Fruit fly (Drosophila melanogaster) whole organism, embryonic: Measurements from ENCODE around the gene CG31637.

Experiments
- Atf6 ChIP-seq: fragments of 200-800 bp; sonication (Bioruptor generic); IDR thresholded peaks from 2 replicates; pipeline ENCODE4 v1.3.6; 2022; ENCODE audit warnings: missing biosample characterization, missing genetic modification characterization
- B-H2 ChIP-seq: fragments of 200-800 bp; sonication (Bioruptor generic); optimal IDR thresholded peaks from 2 replicates; lab custom pipeline; 2018; ENCODE audit warnings: missing biosample characterization, mild to moderate bottlenecking, missing genetic modification characterization
- BtbVII ChIP-seq: fragments of 200-800 bp; sonication (Bioruptor generic); optimal IDR thresholded peaks from 3 replicates; lab custom pipeline; 2017; ENCODE audit warnings: missing biosample characterization, mild to moderate bottlenecking, missing genetic modification characterization
- CG10366 ChIP-seq: fragments of 200-800 bp; sonication (Bioruptor generic); IDR thresholded peaks from 2 replicates; pipeline ENCODE4 v1.3.6; 2022; ENCODE audit warnings: missing biosample characterization, missing genetic modification characterization
- CG10565 ChIP-seq: fragments of 200-800 bp; sonication (Bioruptor generic); optimal IDR thresholded peaks from 3 replicates; lab custom pipeline; 2016; ENCODE audit warnings: missing biosample characterization, mild to moderate bottlenecking, missing genetic modification characterization
- CG12104 ChIP-seq: fragments of 200-800 bp; sonication (Bioruptor generic); optimal IDR thresholded peaks from 3 replicates; lab custom pipeline; 2016; ENCODE audit warnings: missing biosample characterization, missing genetic modification characterization
- CG15269 ChIP-seq: fragments of 200-800 bp; sonication (Bioruptor generic); optimal IDR thresholded peaks from 2 replicates; lab custom pipeline; 2018; ENCODE audit warnings: missing biosample characterization, mild to moderate bottlenecking, missing genetic modification characterization, moderate library complexity
- CG16779 ChIP-seq: fragments of 200-800 bp; sonication (Bioruptor generic); IDR thresholded peaks from 2 replicates; pipeline ENCODE4 v1.3.6; 2022; ENCODE audit warnings: missing biosample characterization, missing genetic modification characterization
- CG17612 ChIP-seq: fragments of 200-800 bp; sonication (Bioruptor generic); IDR thresholded peaks from 2 replicates; pipeline ENCODE4 v1.3.6; 2022; ENCODE audit warnings: missing biosample characterization, missing genetic modification characterization
- CG2678 ChIP-seq: fragments of 200-800 bp; sonication (Bioruptor generic); optimal IDR thresholded peaks from 3 replicates; lab custom pipeline; 2019; ENCODE audit warnings: missing biosample characterization, mild to moderate bottlenecking, missing genetic modification characterization, moderate library complexity
- CG2712 ChIP-seq: fragments of 200-800 bp; optimal IDR thresholded peaks from 3 replicates; lab custom pipeline; 2019; ENCODE audit warnings: missing biosample characterization, mild to moderate bottlenecking, missing genetic modification characterization, moderate library complexity
- CG30403 ChIP-seq: fragments of 200-800 bp; sonication (Bioruptor generic); optimal IDR thresholded peaks from 3 replicates; lab custom pipeline; 2016; ENCODE audit warnings: missing biosample characterization, missing genetic modification characterization
- CG34422 ChIP-seq: fragments of 200-800 bp; sonication (Bioruptor generic); IDR thresholded peaks from 3 replicates; pipeline ENCODE4 v1.3.6; 2022; ENCODE audit warnings: missing biosample characterization, missing genetic modification characterization
- CG3995 ChIP-seq: fragments of 200-800 bp; sonication (Bioruptor generic); optimal IDR thresholded peaks from 3 replicates; lab custom pipeline; 2016; ENCODE audit warnings: missing biosample characterization, missing genetic modification characterization
- CG6272 ChIP-seq: fragments of 200-800 bp; sonication (Bioruptor generic); IDR thresholded peaks from 2 replicates; pipeline ENCODE4 v1.3.6; 2022; ENCODE audit warnings: missing biosample characterization, missing genetic modification characterization
- CG7271 ChIP-seq: fragments of 200-800 bp; sonication (Bioruptor generic); optimal IDR thresholded peaks from 2 replicates; lab custom pipeline; 2018; ENCODE audit warnings: missing biosample characterization, mild to moderate bottlenecking, missing genetic modification characterization, moderate library complexity
- D19A ChIP-seq: fragments of 200-800 bp; optimal IDR thresholded peaks from 3 replicates; lab custom pipeline; 2019; ENCODE audit warnings: missing biosample characterization, mild to moderate bottlenecking, missing genetic modification characterization, moderate library complexity
- Dref ChIP-seq: fragments of 200-800 bp; sonication (Bioruptor generic); IDR thresholded peaks from 2 replicates; pipeline ENCODE4 v1.3.6; 2022; ENCODE audit warnings: missing biosample characterization, missing genetic modification characterization
- E2f1 ChIP-seq: fragments of 200-800 bp; sonication (Bioruptor generic); IDR thresholded peaks from 2 replicates; pipeline ENCODE4 v1.3.6; 2022; ENCODE audit warnings: missing biosample characterization, missing genetic modification characterization
- E2f2 ChIP-seq: fragments of 200-800 bp; sonication (Bioruptor generic); IDR thresholded peaks from 2 replicates; pipeline ENCODE4 v1.3.6; 2022; ENCODE audit warnings: missing biosample characterization, missing genetic modification characterization
- Opbp ChIP-seq: fragments of 200-800 bp; sonication (Bioruptor generic); IDR thresholded peaks from 3 replicates; pipeline ENCODE4 v1.3.6; 2022; ENCODE audit warnings: missing biosample characterization, missing genetic modification characterization; ENCODE audit not compliant: partially characterized antibody
- Ptx1 ChIP-seq: fragments of 200-800 bp; sonication (Bioruptor generic); IDR thresholded peaks from 2 replicates; pipeline ENCODE4 v1.3.6; 2022; ENCODE audit warnings: missing biosample characterization, missing genetic modification characterization
- Rfx ChIP-seq: fragments of 200-800 bp; sonication (Bioruptor generic); IDR thresholded peaks from 2 replicates; pipeline ENCODE4 v1.3.6; 2022; ENCODE audit warnings: missing biosample characterization, missing genetic modification characterization
- Sin3A ChIP-seq: fragments of >200 bp; optimal IDR thresholded peaks from 2 replicates; lab custom pipeline; 2018
- Usf ChIP-seq: fragments of 200-800 bp; sonication (Bioruptor generic); optimal IDR thresholded peaks from 2 replicates; lab custom pipeline; 2017; ENCODE audit warnings: missing genotype, missing biosample characterization, missing genetic modification characterization
- caup ChIP-seq: fragments of 200-800 bp; sonication (Bioruptor generic); optimal IDR thresholded peaks from 3 replicates; lab custom pipeline; 2017; ENCODE audit warnings: missing biosample characterization, mild to moderate bottlenecking, missing genetic modification characterization, moderate library complexity; ENCODE audit not compliant: severe bottlenecking
- crc ChIP-seq: fragments of 200-800 bp; sonication (Bioruptor generic); optimal IDR thresholded peaks from 2 replicates; lab custom pipeline; 2016; ENCODE audit warnings: missing biosample characterization, missing genetic modification characterization
- crol ChIP-seq: fragments of 200-800 bp; sonication (Bioruptor generic); IDR thresholded peaks from 2 replicates; pipeline ENCODE4 v1.3.6; 2022; ENCODE audit warnings: missing biosample characterization, missing genetic modification characterization
- dmrt99B ChIP-seq: fragments of 200-800 bp; sonication (Bioruptor generic); optimal IDR thresholded peaks from 2 replicates; lab custom pipeline; 2018; ENCODE audit warnings: missing biosample characterization, mild to moderate bottlenecking, missing genetic modification characterization, moderate library complexity
- emc ChIP-seq: fragments of 200-800 bp; sonication (Bioruptor generic); optimal IDR thresholded peaks from 2 replicates; lab custom pipeline; 2016; ENCODE audit warnings: missing biosample characterization, missing genetic modification characterization
- ems ChIP-seq: fragments of 200-800 bp; sonication (Bioruptor generic); optimal IDR thresholded peaks from 3 replicates; lab custom pipeline; 2016; ENCODE audit warnings: missing biosample characterization, missing genetic modification characterization
- ftz-f1 ChIP-seq: fragments of 200-800 bp; sonication (Bioruptor generic); optimal IDR thresholded peaks from 2 replicates; lab custom pipeline; 2016; ENCODE audit warnings: missing biosample characterization, missing genetic modification characterization
- fu2 ChIP-seq: fragments of 200-800 bp; sonication (Bioruptor generic); optimal IDR thresholded peaks from 2 replicates; lab custom pipeline; 2016; ENCODE audit warnings: missing biosample characterization, missing genetic modification characterization
- grn ChIP-seq: fragments of 200-800 bp; sonication (Bioruptor generic); optimal IDR thresholded peaks from 3 replicates; lab custom pipeline; 2017; ENCODE audit warnings: missing biosample characterization, missing genetic modification characterization
- gsb-n ChIP-seq: fragments of 200-800 bp; sonication (Bioruptor generic); optimal IDR thresholded peaks from 3 replicates; lab custom pipeline; 2018; ENCODE audit warnings: missing biosample characterization, mild to moderate bottlenecking, missing genetic modification characterization
- jing ChIP-seq: fragments of 200-800 bp; sonication (Bioruptor generic); optimal IDR thresholded peaks from 2 replicates; lab custom pipeline; 2018; ENCODE audit warnings: missing biosample characterization, mild to moderate bottlenecking, missing genetic modification characterization
- lmd ChIP-seq: fragments of 200-800 bp; sonication (Bioruptor generic); IDR thresholded peaks from 2 replicates; pipeline ENCODE4 v1.3.6; 2022; ENCODE audit warnings: missing biosample characterization, missing genetic modification characterization
- lola ChIP-seq, 3 experiments: fragments of >200 bp in 2 of 3; fragments of 200-800 bp in 1 of 3; sonication (Bioruptor generic) in 1 of 3; optimal IDR thresholded peaks; 2 replicates each; lab custom pipeline; 2017 to 2019; ENCODE audit warnings: missing biosample characterization in 3 of 3, missing genetic modification characterization in 3 of 3, mild to moderate bottlenecking in 1 of 3, moderate library complexity in 1 of 3
- lov ChIP-seq, 2 experiments: fragments of 200-800 bp in 1 of 2; fragments of >200 bp in 1 of 2; sonication (Bioruptor generic) in 1 of 2; IDR thresholded peaks in 1 of 2; optimal IDR thresholded peaks in 1 of 2; 2 replicates in 1 of 2; 3 replicates in 1 of 2; pipeline versions ENCODE4 v1.3.6 to Lab custom; 2017 to 2022; ENCODE audit warnings: missing biosample characterization in 1 of 2, missing genetic modification characterization in 1 of 2
- oc ChIP-seq: fragments of 200-800 bp; sonication (Bioruptor generic); optimal IDR thresholded peaks from 2 replicates; lab custom pipeline; 2018; ENCODE audit warnings: missing biosample characterization, mild to moderate bottlenecking, missing genetic modification characterization, moderate library complexity
- prd ChIP-seq, 3 experiments: fragments of >200 bp in 2 of 3; fragments of 200-800 bp in 1 of 3; sonication (Bioruptor generic) in 1 of 3; optimal IDR thresholded peaks in 2 of 3; IDR thresholded peaks in 1 of 3; 2 replicates in 2 of 3; 3 replicates in 1 of 3; pipeline versions ENCODE4 v1.3.6 to Lab custom; 2017 to 2022; ENCODE audit warnings: missing biosample characterization in 1 of 3, missing genetic modification characterization in 1 of 3
- repo ChIP-seq: fragments of 200-800 bp; sonication (Bioruptor generic); optimal IDR thresholded peaks from 2 replicates; lab custom pipeline; 2016; ENCODE audit warnings: missing biosample characterization, missing genetic modification characterization
- sisA ChIP-seq: fragments of 200-800 bp; sonication (Bioruptor generic); IDR thresholded peaks from 2 replicates; pipeline ENCODE4 v1.3.6; 2022; ENCODE audit warnings: missing biosample characterization, missing genetic modification characterization
- slp2 ChIP-seq: fragments of 200-800 bp; sonication (Bioruptor generic); optimal IDR thresholded peaks from 2 replicates; lab custom pipeline; 2016; ENCODE audit warnings: missing biosample characterization, missing genetic modification characterization
- sna ChIP-seq: fragments of 200-800 bp; sonication (Bioruptor generic); IDR thresholded peaks from 2 replicates; pipeline ENCODE4 v1.3.6; 2022; ENCODE audit warnings: missing biosample characterization, missing genetic modification characterization; ENCODE audit not compliant: partially characterized antibody
- stc ChIP-seq: fragments of 200-800 bp; sonication (Bioruptor generic); IDR thresholded peaks from 2 replicates; pipeline ENCODE4 v1.3.6; 2022; ENCODE audit warnings: missing biosample characterization, missing genetic modification characterization
- zf30C ChIP-seq: fragments of 200-800 bp; sonication (Bioruptor generic); optimal IDR thresholded peaks from 3 replicates; lab custom pipeline; 2018; ENCODE audit warnings: missing biosample characterization, mild to moderate bottlenecking, missing genetic modification characterization

CG31637 gene

dm6 chr2L:6557429-6558384 lies 59.3 kb downstream of the CG31637 start, which contains the start of the genes IFT52 and COX5B (continued):
- TF ChIP-seq E2f1 (GFP tag; lab: Robert Waterston, UW) (peak; percentile 61), CG17612 (GFP tag; lab: Robert Waterston, UW) (0 out of 2 replicates have a peak, but pooled peaks have one; percentile 37), CG3995 (GFP tag; lab: Kevin White, UChicago) (peak; percentile 32), lola (GFP tag; optimal IDR thresholded peaks at IDR 0.05; lab: Kevin White, UChicago) (peak in 1 of 3 experiments; percentile 53), CG12104 (GFP tag; lab: Kevin White, UChicago) (peak; percentile 66), E2f2 (GFP tag; lab: Robert Waterston, UW) (peak; percentile 90), Dref (GFP tag; lab: Robert Waterston, UW) (peak; percentile 63), Rfx (peak; percentile 94), crol (peak; percentile 86), CG2678 (tag; lab: Kevin White, UChicago) (peak; percentile 46), CG10366 (peak; percentile 62), CG15269 (tag; lab: Kevin White, UChicago) (peak; percentile 15), CG7271 (tag; lab: Kevin White, UChicago) (peak; percentile 38), ems (GFP tag; lab: Kevin White, UChicago) (peak; percentile 82), gsb-n (tag; lab: Kevin White, UChicago) (peak; percentile 43), lov (optimal IDR thresholded peaks at IDR 0.05; lab: Kevin White, UChicago) (no peak), lov (GFP tag; IDR thresholded peaks at IDR 0.05; lab: Robert Waterston, UW) (peak; percentile 44; the same call in 1 of the 3 replicates), CG16779 (peak; percentile 31; the same call in 1 of the 2 replicates), caup (GFP tag; lab: Kevin White, UChicago) (peak; percentile 70), dmrt99B (peak; percentile 23), sisA (GFP tag; lab: Robert Waterston, UW) (peak; percentile 73), fu2 (no peak), CG34422 (GFP tag; lab: Robert Waterston, UW) (peak; percentile 45; the same call in 1 of the 3 replicates), Ptx1 (peak; percentile 59), Atf6 (0 out of 2 replicates have a peak, but pooled peaks have one; percentile 14), zf30C (GFP tag; lab: Kevin White, UChicago) (no peak), ftz-f1 (GFP tag; lab: Kevin White, UChicago) (peak; percentile 63), grn (GFP tag; lab: Kevin White, UChicago) (peak; percentile 14), D19A (peak; percentile 33), B-H2 (GFP tag; lab: Kevin White, UChicago) (peak; percentile 82), CG2712 (tag; lab: Kevin White, UChicago) (peak; percentile 73), CG30403 (GFP tag; lab: Kevin White, UChicago) (peak; percentile 27), sna (no peak; the same call in 1 of the 2 replicates), crc (GFP tag; lab: Kevin White, UChicago) (peak; percentile 50), prd (optimal IDR thresholded peaks at IDR 0.05; lab: Kevin White, UChicago) (no peak), prd (GFP tag; IDR thresholded peaks at IDR 0.05; lab: Robert Waterston, UW) (peak; percentile 66), repo (GFP tag; lab: Kevin White, UChicago) (peak; percentile 27), emc (GFP tag; lab: Kevin White, UChicago) (peak; percentile 59), CG10565 (GFP tag; lab: Kevin White, UChicago) (peak; percentile 10), CG6272 (GFP tag; lab: Robert Waterston, UW) (peak; percentile 42; the same call in 1 of the 2 replicates), lmd (peak; percentile 68), BtbVII (GFP tag; lab: Kevin White, UChicago) (peak; percentile 30), jing (GFP tag; lab: Kevin White, UChicago) (no peak), Sin3A (lab: Kevin White, UChicago) (peak; percentile 67), stc (GFP tag; lab: Robert Waterston, UW) (no peak), Opbp (peak; percentile 56; the same call in 2 of the 3 replicates), oc (tag; lab: Kevin White, UChicago) (no peak), Usf (peak; percentile 24), slp2 (GFP tag; lab: Kevin White, UChicago) (peak; percentile 49)
